Fruit fly (Drosophila melanogaster) ovary, adult (tissue): ENCODE results near the gene CG15740.
A peak's percentile ranks its signal among the peaks of the same experiment; 100 is the strongest.

ENCODE experiments used
- CG17801 ChIP-seq: fragments of 200-800 bp; optimal IDR thresholded peaks from 2 replicates; lab custom pipeline; 2019; ENCODE audit warnings: missing biosample characterization, mild to moderate bottlenecking, missing genetic modification characterization, moderate library complexity; ENCODE audit not compliant: partially characterized antibody

Gene CG15740

DNA sequence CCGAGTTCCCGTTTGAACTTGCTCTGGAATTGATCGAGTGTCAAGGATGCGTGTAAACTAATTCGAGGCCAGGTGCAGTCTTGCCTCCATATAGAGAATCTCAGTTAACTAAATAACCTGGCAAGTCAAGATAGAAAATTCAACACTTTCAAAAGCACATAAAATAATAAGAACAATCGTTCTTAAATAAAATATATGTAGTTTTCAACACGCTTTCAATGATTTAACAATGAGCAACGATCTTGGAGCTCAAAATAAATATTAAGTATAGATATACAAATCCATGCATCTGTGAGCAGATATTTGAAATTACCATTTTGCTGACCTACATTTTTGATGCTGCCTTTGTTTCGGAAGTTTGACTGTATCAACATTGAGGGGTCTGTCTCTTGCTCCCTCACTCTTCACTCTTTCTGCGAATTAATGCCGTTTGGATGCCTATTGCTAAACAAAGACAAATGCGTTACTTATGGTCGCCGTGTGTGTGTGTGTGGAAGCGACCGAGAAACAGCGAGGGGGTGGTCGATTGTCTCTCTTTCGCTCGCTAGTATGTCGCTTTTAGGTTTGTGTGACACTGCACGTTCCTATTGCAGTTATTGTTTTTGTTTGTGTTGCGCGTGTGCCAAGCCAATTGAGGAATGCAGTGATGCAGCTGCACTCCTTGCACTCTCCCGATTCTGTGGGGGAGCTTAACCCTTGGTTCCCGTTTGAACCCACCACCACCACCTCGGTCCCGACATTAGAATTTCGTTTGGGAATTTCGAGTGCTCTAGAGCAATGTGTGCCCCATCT lies 25.4 kb downstream of the CG15740 start:
- TF ChIP-seq CG17801 (GFP tag; lab: Kevin White, UChicago): peak; percentile 83

- no peak for TF ChIP-seq CG17801 (GFP tag; lab: Kevin White, UChicago)
These were observed 26.5 kb downstream of the CG15740 start for dm6 chrX:11819241-11819862.

dm6 chrX:11818767-11819089 lies 27.2 kb downstream of the CG15740 start:
- TF ChIP-seq CG17801 (GFP tag; lab: Kevin White, UChicago): no peak

dm6 chrX:11818047-11818766 lies 27.7 kb downstream of the CG15740 start:
- TF ChIP-seq CG17801 (GFP tag; lab: Kevin White, UChicago): peak; percentile 94

DNA sequence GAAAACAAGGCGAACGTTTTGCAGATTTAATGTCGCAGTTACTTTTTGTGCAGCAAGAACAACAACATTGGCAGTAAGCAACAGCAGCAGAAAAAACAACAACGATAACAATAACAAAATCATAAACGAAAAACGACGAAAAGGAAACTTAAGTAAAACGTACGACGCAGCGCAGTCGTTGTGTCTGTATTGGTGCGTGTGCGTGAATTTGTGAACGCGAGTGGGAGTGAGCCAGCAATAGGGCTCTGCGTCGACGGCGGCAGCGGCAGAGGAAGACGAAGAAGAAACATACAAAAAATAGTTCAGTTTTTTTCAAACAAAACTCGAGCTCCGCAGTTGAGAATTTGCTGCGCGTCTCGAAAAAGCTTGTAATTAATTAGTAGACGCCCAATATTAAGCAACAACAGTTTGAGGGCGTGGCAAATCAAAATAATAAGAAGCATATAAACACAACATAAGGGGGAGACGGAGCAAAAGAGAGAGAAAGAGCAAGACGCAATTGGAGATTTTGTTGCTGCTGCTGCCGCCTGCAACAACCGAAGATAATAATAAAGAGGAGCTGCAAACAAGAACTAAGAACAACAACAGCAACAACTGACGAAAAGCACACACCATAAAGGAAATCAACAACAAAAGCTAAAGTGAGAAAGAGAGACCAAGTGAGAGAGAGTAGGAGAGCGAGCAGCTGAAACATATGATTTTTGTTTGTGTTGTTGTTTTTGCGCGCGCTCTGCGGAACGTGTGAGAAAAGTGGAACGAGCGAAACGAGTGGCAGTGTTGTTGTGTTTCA lies 28.5 kb downstream of the CG15740 start:
- TF ChIP-seq CG17801 (GFP tag; lab: Kevin White, UChicago): peak; percentile 85

- no peak for TF ChIP-seq CG17801 (GFP tag; lab: Kevin White, UChicago)
These were observed 29.4 kb downstream of the CG15740 start, which contains the start of the genes CG1578 and rudhira for dm6 chrX:11816434-11816948. Gene CG1578, minus strand, starts transcription at chrX:11816551. Gene rudhira, plus strand, starts transcription at chrX:11816898.

DNA sequence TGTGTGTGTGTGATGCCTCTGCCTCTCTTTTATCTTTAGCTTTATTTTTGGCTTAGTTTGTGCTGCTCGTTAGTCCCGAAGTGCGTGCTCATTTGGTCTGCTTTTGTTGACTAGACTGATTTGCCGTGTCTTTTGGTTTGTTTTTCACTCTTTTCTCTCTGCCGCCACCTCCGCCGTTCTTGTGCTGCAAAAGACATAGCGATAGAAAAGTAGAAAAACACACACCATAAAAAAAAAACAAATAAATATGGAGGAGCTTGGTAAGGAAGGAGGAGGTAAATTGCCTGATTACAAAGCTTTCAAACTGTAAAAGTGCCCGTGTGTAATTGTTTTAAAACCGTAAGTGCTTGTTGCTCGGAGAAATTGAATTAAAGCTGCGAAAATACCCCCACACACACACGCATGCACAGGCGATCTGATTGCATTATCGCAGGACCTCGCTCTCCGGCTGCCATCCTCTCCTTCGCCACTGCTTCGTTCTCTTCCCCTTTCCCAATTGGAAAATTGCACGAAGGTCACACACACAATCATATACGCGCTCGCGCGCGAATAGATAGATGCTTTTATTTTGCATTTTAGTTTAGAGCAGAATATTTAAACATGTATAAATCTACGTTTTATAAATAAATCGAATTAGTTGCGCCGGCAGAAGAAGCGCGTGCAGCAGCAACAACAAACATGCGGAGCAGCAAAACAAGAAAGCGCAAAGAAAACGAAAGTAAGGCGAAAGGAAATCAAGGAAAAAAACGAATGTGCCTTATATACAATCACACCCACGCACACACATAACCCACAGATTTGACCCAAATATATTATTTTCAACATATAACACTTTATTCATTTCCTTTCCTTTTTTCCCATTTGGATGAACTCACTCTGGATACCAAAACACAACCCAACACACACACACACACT lies 30.3 kb downstream of the CG15740 start:
- no peak for TF ChIP-seq CG17801 (GFP tag; lab: Kevin White, UChicago)

DNA sequence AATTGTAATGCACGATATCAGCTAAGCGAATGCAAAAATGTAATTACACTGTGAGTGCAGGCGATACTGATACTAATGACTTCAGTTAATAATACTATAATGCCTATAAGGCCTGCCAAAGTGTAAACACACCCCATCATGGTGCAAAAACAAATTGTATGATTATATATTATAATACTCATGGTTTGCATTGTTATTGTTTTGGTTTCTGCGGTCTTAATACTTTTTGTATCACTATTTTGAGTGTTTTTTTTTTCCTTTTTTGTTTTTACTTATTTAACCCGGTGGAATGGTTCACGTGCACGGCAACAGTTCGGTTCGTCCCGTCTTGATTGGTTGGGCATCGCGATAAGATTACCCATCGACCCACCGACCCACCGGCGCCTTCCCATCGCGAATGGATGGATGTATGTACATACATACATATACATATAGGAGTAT lies 32.2 kb downstream of the CG15740 start:
- no peak for TF ChIP-seq CG17801 (GFP tag; lab: Kevin White, UChicago)

dm6 chrX:11812828-11813227 lies 33.1 kb downstream of the CG15740 start:
- no peak for TF ChIP-seq CG17801 (GFP tag; lab: Kevin White, UChicago)

DNA sequence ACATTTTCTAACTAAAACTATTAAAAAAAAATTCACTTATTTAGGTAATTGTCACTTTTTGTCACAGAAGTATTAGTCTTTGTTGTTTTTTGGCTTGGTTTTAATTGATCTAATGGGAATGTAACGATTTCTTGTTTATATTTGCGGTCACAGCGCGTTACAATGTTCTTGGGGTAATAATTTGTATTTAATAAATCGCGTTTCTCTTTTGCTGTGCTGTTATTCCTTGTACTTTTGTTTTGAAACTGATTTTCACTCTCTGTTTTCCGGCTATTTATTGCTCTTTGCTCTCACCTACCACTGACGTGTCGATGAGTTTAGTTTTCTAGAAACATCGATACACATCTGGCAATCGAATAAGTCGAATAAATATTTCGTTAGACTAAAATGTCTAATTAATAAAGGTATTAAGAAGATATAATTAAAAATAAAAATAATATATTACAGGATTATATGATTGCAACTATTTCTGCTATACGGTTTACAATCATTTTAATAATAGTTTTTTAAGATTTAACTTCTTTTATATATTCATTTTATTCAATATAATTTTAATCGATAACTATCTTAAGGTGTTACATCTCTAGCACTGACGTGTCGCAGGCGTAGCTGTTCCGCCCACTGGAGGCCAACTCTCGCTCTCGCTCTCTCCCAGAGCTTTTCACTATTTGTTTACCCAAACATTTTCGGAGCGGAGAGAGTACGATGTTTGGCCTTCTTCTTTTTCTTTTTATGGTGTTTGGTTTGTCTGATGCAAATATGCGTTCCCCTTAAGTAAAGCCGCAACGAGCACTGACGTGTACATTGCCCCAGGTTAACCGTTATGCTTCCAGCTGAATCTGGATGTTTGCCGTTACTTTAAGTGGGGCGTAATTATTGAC lies 38.8 kb downstream of the CG15740 start, which contains the start of gene Hsc70-3:
Gene Hsc70-3, minus strand, starts transcription at position 251 of the 881 bp plus-strand sequence.
- peak; percentile 81 for TF ChIP-seq CG17801 (GFP tag; lab: Kevin White, UChicago)

- peak; percentile 43 for TF ChIP-seq CG17801 (GFP tag; lab: Kevin White, UChicago)
These were observed 39.7 kb downstream of the CG15740 start for dm6 chrX:11806196-11806595.

dm6 chrX:11805066-11805766 lies 40.7 kb downstream of the CG15740 start:
- TF ChIP-seq CG17801 (GFP tag; lab: Kevin White, UChicago): no peak
